Worm (Caenorhabditis elegans) whole organism, late embryonic: Measurements from ENCODE around the gene srw-90.

Source experiments
- ceh-18 ChIP-seq: sonication (generic microtip); optimal IDR thresholded peaks from 2 replicates; lab custom pipeline; 2016; ENCODE audit warnings: missing genetic modification characterization, missing compliant biosample characterization
- ceh-2 ChIP-seq: sonication (generic microtip); optimal IDR thresholded peaks from 2 replicates; lab custom pipeline; 2016; ENCODE audit warnings: missing genotype, missing genetic modification characterization, missing compliant biosample characterization
- ceh-24 ChIP-seq: sonication (generic microtip); optimal IDR thresholded peaks from 2 replicates; lab custom pipeline; 2016; ENCODE audit warnings: mild to moderate bottlenecking, missing genetic modification characterization, missing compliant biosample characterization
- ceh-9 ChIP-seq: sonication (generic microtip); optimal IDR thresholded peaks from 2 replicates; lab custom pipeline; 2016; ENCODE audit warnings: mild to moderate bottlenecking, missing genetic modification characterization, inconsistent platforms, missing compliant biosample characterization
- dve-1 ChIP-seq: sonication (generic microtip); optimal IDR thresholded peaks from 2 replicates; lab custom pipeline; 2017; ENCODE audit warnings: antibody characterized with exemption, mild to moderate bottlenecking, missing genetic modification characterization, missing compliant biosample characterization
- ets-4 ChIP-seq: sonication (generic microtip); optimal IDR thresholded peaks from 2 replicates; lab custom pipeline; 2016; ENCODE audit warnings: missing genetic modification characterization, missing compliant biosample characterization
- nhr-11 ChIP-seq: fragments of 150-350 bp; optimal IDR thresholded peaks from 2 replicates; lab custom pipeline; 2014; ENCODE audit warnings: missing biosample characterization, missing genetic modification characterization
- pax-1 ChIP-seq: fragments of 150-350 bp; optimal IDR thresholded peaks from 2 replicates; lab custom pipeline; 2014; ENCODE audit warnings: missing biosample characterization, missing genetic modification characterization
- pha-4 ChIP-seq: fragments of 150-350 bp; optimal IDR thresholded peaks from 2 replicates; lab custom pipeline; 2018; ENCODE audit warnings: missing biosample characterization, missing genetic modification reagents, missing genetic modification characterization
- pqm-1 ChIP-seq: sonication (generic microtip); optimal IDR thresholded peaks from 2 replicates; lab custom pipeline; 2016; ENCODE audit warnings: missing genetic modification characterization, missing compliant biosample characterization

ce11 chrV:1662270-1662669 is 39.6 kb upstream of the srw-90 start, which contains the start of gene irld-40:
- TF ChIP-seq dve-1 (tag; lab: Kevin White, UChicago): no peak
- no peak for TF ChIP-seq ceh-2 (tag; lab: Kevin White, UChicago)
- no peak for TF ChIP-seq pax-1 (tag; lab: Kevin White, UChicago)
- TF ChIP-seq pqm-1 (tag; lab: Kevin White, UChicago): no peak
- no peak for TF ChIP-seq ets-4 (tag; lab: Kevin White, UChicago)
- TF ChIP-seq ceh-24: no peak
- TF ChIP-seq pha-4 (tag; lab: Kevin White, UChicago): no peak
- no peak for TF ChIP-seq nhr-11 (tag; lab: Kevin White, UChicago)
- no peak for TF ChIP-seq ceh-9 (tag; lab: Kevin White, UChicago)
- no peak for TF ChIP-seq ceh-18
